Worm (Caenorhabditis elegans) whole organism, early embryonic: ENCODE measurements around the gene sdz-15.

ENCODE experiments used
- B0310.2 ChIP-seq: sonication (generic microtip); optimal IDR thresholded peaks from 2 replicates; lab custom pipeline; 2016; ENCODE audit warnings: mild to moderate bottlenecking, missing genetic modification characterization, missing compliant biosample characterization
- F13C5.2 ChIP-seq: sonication (generic microtip); optimal IDR thresholded peaks from 2 replicates; lab custom pipeline; 2017; ENCODE audit warnings: mild to moderate bottlenecking, missing genetic modification characterization, inconsistent platforms, missing compliant biosample characterization
- aly-1 ChIP-seq: sonication (generic microtip); optimal IDR thresholded peaks from 2 replicates; lab custom pipeline; 2016; ENCODE audit warnings: missing genetic modification characterization, missing compliant biosample characterization
- ama-1 ChIP-seq: fragments of 150-350 bp; optimal IDR thresholded peaks from 2 replicates; lab custom pipeline; 2014
- ceh-13 ChIP-seq: fragments of 200-800 bp; sonication (Bioruptor generic); optimal IDR thresholded peaks from 2 replicates; lab custom pipeline; 2018; ENCODE audit warnings: mild to moderate bottlenecking, missing genetic modification characterization, missing compliant biosample characterization
- ceh-36 ChIP-seq: sonication (generic microtip); optimal IDR thresholded peaks from 2 replicates; lab custom pipeline; 2016; ENCODE audit warnings: missing genetic modification characterization, inconsistent platforms, missing compliant biosample characterization
- ets-7 ChIP-seq: sonication (generic microtip); optimal IDR thresholded peaks from 2 replicates; lab custom pipeline; 2016; ENCODE audit warnings: missing genotype, missing genetic modification characterization, missing compliant biosample characterization
- flt-1 ChIP-seq: fragments of 200-800 bp; sonication (Bioruptor generic); IDR thresholded peaks from 2 replicates; pipeline ENCODE4 v1.3.6; 2022; ENCODE audit warnings: missing genetic modification characterization, missing compliant biosample characterization
- hmbx-1 ChIP-seq: sonication (generic microtip); optimal IDR thresholded peaks from 2 replicates; lab custom pipeline; 2016; ENCODE audit warnings: mild to moderate bottlenecking, missing genetic modification characterization, missing compliant biosample characterization
- hmg-4 ChIP-seq: fragments of 200-800 bp; sonication (Bioruptor generic); optimal IDR thresholded peaks from 2 replicates; lab custom pipeline; 2018; ENCODE audit warnings: mild to moderate bottlenecking, missing genetic modification characterization, missing compliant biosample characterization
- hnd-1 ChIP-seq: sonication (generic microtip); optimal IDR thresholded peaks from 2 replicates; lab custom pipeline; 2016; ENCODE audit warnings: missing genetic modification characterization, missing compliant biosample characterization
- pes-1 ChIP-seq: fragments of 200-800 bp; sonication (Bioruptor generic); IDR thresholded peaks from 2 replicates; pipeline ENCODE4 v1.3.6; 2022; ENCODE audit warnings: missing genetic modification reagents, missing genetic modification characterization, missing compliant biosample characterization
- scrt-1 ChIP-seq: fragments of 200-800 bp; sonication (Bioruptor generic); IDR thresholded peaks from 2 replicates; pipeline ENCODE4 v1.3.6; 2022; ENCODE audit warnings: missing genetic modification characterization, missing compliant biosample characterization
- sea-1 ChIP-seq: fragments of 200-800 bp; sonication (Bioruptor generic); conservative IDR thresholded peaks from 2 replicates; pipeline ENCODE4 v1.3.6; 2022; ENCODE audit warnings: missing genetic modification characterization, missing compliant biosample characterization
- tbx-11 ChIP-seq: fragments of 200-800 bp; sonication (Bioruptor generic); IDR thresholded peaks from 2 replicates; pipeline ENCODE4 v1.3.6; 2022; ENCODE audit warnings: missing genetic modification characterization, missing compliant biosample characterization
- tbx-37 ChIP-seq: fragments of 200-800 bp; sonication (Bioruptor generic); conservative IDR thresholded peaks from 2 replicates; pipeline ENCODE4 v1.3.6; 2022; ENCODE audit warnings: missing genetic modification reagents, missing genetic modification characterization, missing compliant biosample characterization
- tra-4 ChIP-seq: sonication (generic microtip); optimal IDR thresholded peaks from 2 replicates; lab custom pipeline; 2017; ENCODE audit warnings: missing genetic modification characterization, missing compliant biosample characterization

The sdz-15 gene

ce11 chrIII:6525557-6525956 lies 27.3 kb downstream of the sdz-15 start, which contains the start of gene oig-1:
Gene oig-1 (minus strand): TSS chrIII:6525657.
- TF ChIP-seq ets-7 (tag; lab: Kevin White, UChicago) (no peak), hmbx-1 (tag; lab: Kevin White, UChicago) (no peak), B0310.2 (no peak), flt-1 (GFP tag; lab: Robert Waterston, UW) (no peak), hmg-4 (GFP tag; lab: Kevin White, UChicago) (no peak), hnd-1 (tag; lab: Kevin White, UChicago) (no peak), sea-1 (GFP tag; lab: Robert Waterston, UW) (no peak), tbx-37 (no peak), scrt-1 (GFP tag; lab: Robert Waterston, UW) (no peak), tra-4 (tag; lab: Kevin White, UChicago) (no peak), tbx-11 (GFP tag; lab: Robert Waterston, UW) (no peak), F13C5.2 (no peak), ceh-13 (GFP tag; lab: Kevin White, UChicago) (no peak), aly-1 (tag; lab: Kevin White, UChicago) (no peak), ceh-36 (tag; lab: Kevin White, UChicago) (no peak), ama-1 (lab: Kevin White, UChicago) (no peak), pes-1 (GFP tag; lab: Robert Waterston, UW) (no peak)

- TF ChIP-seq hnd-1 (tag; lab: Kevin White, UChicago), result no peak
- no peak for TF ChIP-seq ceh-36 (tag; lab: Kevin White, UChicago)
- TF ChIP-seq tbx-37, result no peak
- TF ChIP-seq pes-1 (GFP tag; lab: Robert Waterston, UW), result no peak
- TF ChIP-seq tbx-11 (GFP tag; lab: Robert Waterston, UW), result no peak
- no peak for TF ChIP-seq B0310.2
- no peak for TF ChIP-seq tra-4 (tag; lab: Kevin White, UChicago)
- TF ChIP-seq F13C5.2, result no peak
- TF ChIP-seq sea-1 (GFP tag; lab: Robert Waterston, UW), result no peak
- TF ChIP-seq ama-1 (lab: Kevin White, UChicago), result no peak
- TF ChIP-seq aly-1 (tag; lab: Kevin White, UChicago), result no peak
- TF ChIP-seq scrt-1 (GFP tag; lab: Robert Waterston, UW), result no peak
- TF ChIP-seq ets-7 (tag; lab: Kevin White, UChicago), result no peak
- no peak for TF ChIP-seq ceh-13 (GFP tag; lab: Kevin White, UChicago)
- no peak for TF ChIP-seq hmg-4 (GFP tag; lab: Kevin White, UChicago)
- TF ChIP-seq flt-1 (GFP tag; lab: Robert Waterston, UW), result no peak
Measured at ce11 chrIII:6527902-6528301, 29.6 kb downstream of the sdz-15 start, which contains the start of gene pqn-10. Gene pqn-10 (plus strand): TSS chrIII:6528202.

- TF ChIP-seq ets-7 (tag; lab: Kevin White, UChicago) (no peak), tbx-37 (no peak), aly-1 (tag; lab: Kevin White, UChicago) (no peak), hmbx-1 (tag; lab: Kevin White, UChicago) (no peak), tbx-11 (GFP tag; lab: Robert Waterston, UW) (no peak), pes-1 (GFP tag; lab: Robert Waterston, UW) (no peak), B0310.2 (no peak)
Measured at ce11 chrIII:6531099-6531498, 32.8 kb downstream of the sdz-15 start, which contains the start of gene C09E7.11. Gene C09E7.11 (plus strand): TSS chrIII:6531399.

ce11 chrIII:6532647-6533046 lies 34.4 kb downstream of the sdz-15 start, which contains the start of gene srxa-5:
Gene srxa-5 (plus strand): TSS chrIII:6532947.
- TF ChIP-seq hmbx-1 (tag; lab: Kevin White, UChicago), result no peak
- no peak for TF ChIP-seq aly-1 (tag; lab: Kevin White, UChicago)
- TF ChIP-seq scrt-1 (GFP tag; lab: Robert Waterston, UW), result no peak
- no peak for TF ChIP-seq ceh-36 (tag; lab: Kevin White, UChicago)
- TF ChIP-seq hmg-4 (GFP tag; lab: Kevin White, UChicago), result no peak
- no peak for TF ChIP-seq hnd-1 (tag; lab: Kevin White, UChicago)
- TF ChIP-seq tra-4 (tag; lab: Kevin White, UChicago), result no peak
- TF ChIP-seq B0310.2, result no peak
- TF ChIP-seq F13C5.2, result no peak
- TF ChIP-seq flt-1 (GFP tag; lab: Robert Waterston, UW), result no peak
- TF ChIP-seq ets-7 (tag; lab: Kevin White, UChicago), result no peak
- TF ChIP-seq ceh-13 (GFP tag; lab: Kevin White, UChicago), result no peak
- TF ChIP-seq tbx-11 (GFP tag; lab: Robert Waterston, UW), result no peak
- no peak for TF ChIP-seq tbx-37
- no peak for TF ChIP-seq sea-1 (GFP tag; lab: Robert Waterston, UW)
- TF ChIP-seq ama-1 (lab: Kevin White, UChicago), result no peak

ce11 chrIII:6536945-6537568 lies 38.8 kb downstream of the sdz-15 start, which contains the start of gene C09E7.4:
Gene C09E7.4 (minus strand): TSS chrIII:6536995.
- no peak for TF ChIP-seq ceh-13 (GFP tag; lab: Kevin White, UChicago)
- no peak for TF ChIP-seq B0310.2
- peak; percentile 22 for TF ChIP-seq ets-7 (tag; lab: Kevin White, UChicago)
- no peak for TF ChIP-seq scrt-1 (GFP tag; lab: Robert Waterston, UW)
- TF ChIP-seq flt-1 (GFP tag; lab: Robert Waterston, UW), result no peak
- no peak for TF ChIP-seq tbx-11 (GFP tag; lab: Robert Waterston, UW)
- TF ChIP-seq ama-1 (lab: Kevin White, UChicago), result no peak
- no peak; the same call in 1 of the 2 replicates for TF ChIP-seq pes-1 (GFP tag; lab: Robert Waterston, UW)
- TF ChIP-seq hnd-1 (tag; lab: Kevin White, UChicago), result no peak
- peak; percentile 9 for TF ChIP-seq ceh-36 (tag; lab: Kevin White, UChicago)
- peak; percentile 38 for TF ChIP-seq aly-1 (tag; lab: Kevin White, UChicago)
- peak; percentile 65 for TF ChIP-seq F13C5.2
- TF ChIP-seq tbx-37, result no peak
